Worm (Caenorhabditis elegans) whole organism, young adult: ENCODE data around the gene ral-1.
"Not testable (repeated sequence)": the region's sequence is repeated elsewhere in the genome, so short reads cannot be mapped to it uniquely, and the experiment has no call there.

Experiments
- B0261.1 ChIP-seq: sonication (generic microtip); optimal IDR thresholded peaks from 2 replicates; lab custom pipeline; 2016; ENCODE audit warnings: mild to moderate bottlenecking, missing genetic modification characterization, moderate library complexity, missing compliant biosample characterization
- F49E8.2 ChIP-seq: sonication (generic microtip); optimal IDR thresholded peaks from 3 replicates; lab custom pipeline; 2017; ENCODE audit warnings: missing genetic modification characterization, mild to moderate bottlenecking, missing compliant biosample characterization, antibody characterized with exemption, moderate library complexity; ENCODE audit not compliant: insufficient read depth
- Y95B8A.8 ChIP-seq: fragments of 200-800 bp; sonication (Bioruptor generic); IDR thresholded peaks from 2 replicates; pipeline ENCODE4 v1.3.6; 2022; ENCODE audit warnings: missing genetic modification reagents, missing genetic modification characterization, missing compliant biosample characterization
- bed-2 ChIP-seq: fragments of 200-800 bp; sonication (Bioruptor generic); IDR thresholded peaks from 2 replicates; pipeline ENCODE4 v1.3.6; 2022; ENCODE audit warnings: missing genetic modification reagents, missing genetic modification characterization, missing compliant biosample characterization
- ceh-79 ChIP-seq: sonication (generic microtip); optimal IDR thresholded peaks from 2 replicates; lab custom pipeline; 2017; ENCODE audit warnings: mild to moderate bottlenecking, missing genetic modification characterization, missing compliant biosample characterization
- hmg-1.2 ChIP-seq: fragments of 200-800 bp; sonication (Bioruptor generic); IDR thresholded peaks from 2 replicates; pipeline ENCODE4 v1.3.6; 2022; ENCODE audit warnings: missing genetic modification reagents, missing genetic modification characterization, missing compliant biosample characterization
- hsf-1 ChIP-seq: fragments of 200-800 bp; sonication (Bioruptor generic); IDR thresholded peaks from 2 replicates; pipeline ENCODE4 v1.3.6; 2022; ENCODE audit warnings: missing genetic modification reagents, missing genetic modification characterization, missing compliant biosample characterization
- lag-1 ChIP-seq: fragments of 200-800 bp; sonication (Bioruptor generic); IDR thresholded peaks from 2 replicates; pipeline ENCODE4 v1.3.6; 2022; ENCODE audit warnings: missing genetic modification reagents, missing genetic modification characterization, missing compliant biosample characterization
- lin-26 ChIP-seq: fragments of 200-800 bp; sonication (Bioruptor generic); IDR thresholded peaks from 2 replicates; pipeline ENCODE4 v1.3.6; 2022; ENCODE audit warnings: missing genetic modification reagents, missing genetic modification characterization, missing compliant biosample characterization
- lir-1 ChIP-seq: fragments of 200-800 bp; sonication (Bioruptor generic); conservative IDR thresholded peaks from 2 replicates; pipeline ENCODE4 v1.3.6; 2022; ENCODE audit warnings: missing genetic modification reagents, missing genetic modification characterization, missing compliant biosample characterization
- lsl-1 ChIP-seq: fragments of 200-800 bp; sonication (Bioruptor generic); optimal IDR thresholded peaks from 2 replicates; lab custom pipeline; 2018; ENCODE audit warnings: mild to moderate bottlenecking, missing genetic modification characterization, moderate library complexity, missing compliant biosample characterization
- madf-10 ChIP-seq: sonication (generic microtip); optimal IDR thresholded peaks from 2 replicates; lab custom pipeline; 2016; ENCODE audit warnings: mild to moderate bottlenecking, missing genetic modification characterization, missing compliant biosample characterization
- rpc-1 ChIP-seq, 2 experiments: fragments of 150-350 bp in 1 of 2; sonication (generic microtip) in 1 of 2; optimal IDR thresholded peaks; 2 replicates each; lab custom pipeline; 2014 to 2018; ENCODE audit warnings: missing biosample characterization in 1 of 2, missing genetic modification characterization in 1 of 2, missing genetic modification reagents in 1 of 2, missing genotype in 1 of 2
- tbp1 ChIP-seq: fragments of 200-800 bp; sonication (Bioruptor generic); optimal IDR thresholded peaks from 2 replicates; lab custom pipeline; 2018; ENCODE audit warnings: mild to moderate bottlenecking, missing genetic modification characterization, missing compliant biosample characterization
- tbx-9 ChIP-seq: sonication (generic microtip); optimal IDR thresholded peaks from 2 replicates; lab custom pipeline; 2016; ENCODE audit warnings: borderline replicate concordance, missing genetic modification characterization, inconsistent platforms, missing compliant biosample characterization
- ztf-25 ChIP-seq: fragments of 200-800 bp; sonication (Bioruptor generic); IDR thresholded peaks from 2 replicates; pipeline ENCODE4 v1.3.6; 2022; ENCODE audit warnings: missing genetic modification reagents, missing genetic modification characterization, missing compliant biosample characterization
- ztf-28 ChIP-seq: fragments of 200-800 bp; sonication (Bioruptor generic); IDR thresholded peaks from 2 replicates; pipeline ENCODE4 v1.3.6; 2022; ENCODE audit warnings: missing genetic modification reagents, missing genetic modification characterization, missing compliant biosample characterization

ral-1 gene

DNA sequence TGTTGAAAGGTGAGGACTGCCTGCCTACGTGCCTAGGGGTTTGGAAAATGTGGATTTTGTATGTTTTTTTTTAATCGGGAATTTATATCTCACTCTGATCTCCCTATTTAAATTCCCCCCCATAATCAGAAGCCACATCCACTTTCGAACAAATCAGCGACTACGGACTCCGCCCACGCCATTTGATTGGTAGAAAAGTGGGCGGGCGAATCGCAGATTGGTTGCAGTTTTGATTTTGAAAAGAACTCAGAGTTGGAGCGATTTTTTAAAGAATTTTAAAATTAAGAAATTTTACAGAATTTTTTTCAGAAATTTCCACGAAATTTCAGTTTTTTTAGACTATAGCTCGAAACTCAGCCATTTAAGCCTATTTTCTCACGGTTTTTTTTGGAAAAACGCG is 49.0 kb downstream of the ral-1 start:
- TF ChIP-seq hsf-1 (GFP tag; lab: Robert Waterston, UW) (no peak), tbx-9 (no peak), Y95B8A.8 (no peak), lag-1 (GFP tag; lab: Robert Waterston, UW) (no peak), lir-1 (GFP tag; lab: Robert Waterston, UW) (no peak), lin-26 (GFP tag; lab: Robert Waterston, UW) (no peak), ztf-28 (GFP tag; lab: Robert Waterston, UW) (no peak), lsl-1 (GFP tag; lab: Kevin White, UChicago) (no peak), rpc-1 (optimal IDR thresholded peaks at IDR 0.05; lab: Kevin White, UChicago) (no peak), rpc-1 (tag; optimal IDR thresholded peaks at IDR 0.05; lab: Kevin White, UChicago) (no peak), bed-2 (GFP tag; lab: Robert Waterston, UW) (no peak), F49E8.2 (tag; lab: Kevin White, UChicago) (no peak), madf-10 (no peak), ceh-79 (no peak)

ce11 chrIII:3362220-3362734 is 51.2 kb downstream of the ral-1 start:
- TF ChIP-seq lin-26 (GFP tag; lab: Robert Waterston, UW) (peak; percentile 61), tbp1 (peak; percentile 64), rpc-1 (tag; optimal IDR thresholded peaks at IDR 0.05; lab: Kevin White, UChicago) (peak; percentile 57), ztf-25 (GFP tag; lab: Robert Waterston, UW) (0 out of 2 replicates have a peak, but pooled peaks have one; percentile 71), B0261.1 (tag; lab: Kevin White, UChicago) (peak; percentile 34), hmg-1.2 (peak; percentile 86)
- TF ChIP-seq rpc-1 (optimal IDR thresholded peaks at IDR 0.05; lab: Kevin White, UChicago) = not testable (repeated sequence)
